Worm (Caenorhabditis elegans): ENCODE data around the gene spas-1.
A peak's percentile ranks its signal among the peaks of the same experiment; 100 is the strongest.

ce11 chrV:9197121-9197520 is 21.5 kb downstream of the spas-1 start, which contains the start of gene C24B5.4:
- no peak for TF ChIP-seq dpl-1 (GFP tag; optimal IDR thresholded peaks at IDR 0.05)
- no peak for TF ChIP-seq nhr-76 (tag; optimal IDR thresholded peaks at IDR 0.05)
- TF ChIP-seq blmp-1 (tag; optimal IDR thresholded peaks at IDR 0.05), result peak; percentile 41
- TF ChIP-seq snpc-4 (tag; optimal IDR thresholded peaks at IDR 0.05), result no peak
- TF ChIP-seq egl-27 (tag; optimal IDR thresholded peaks at IDR 0.05), result no peak
- no peak for TF ChIP-seq ceh-82 (tag; optimal IDR thresholded peaks at IDR 0.05)
- no peak for TF ChIP-seq unc-86 (tag; optimal IDR thresholded peaks at IDR 0.05)
- no peak for TF ChIP-seq mdl-1 (tag; optimal IDR thresholded peaks at IDR 0.05)
- no peak for TF ChIP-seq lsy-2 (tag; optimal IDR thresholded peaks at IDR 0.05)

Data from whole organism, L1 larva.